Worm (Caenorhabditis elegans): Measurements from ENCODE around the gene K11D12.11.

The K11D12.11 gene

ce11 chrV:5032176-5032575 is 7.2 kb downstream of the K11D12.11 start:
- peak; percentile 50 for TF ChIP-seq rnt-1 (tag; optimal IDR thresholded peaks at IDR 0.05)
- no peak for TF ChIP-seq ztf-4 (tag; optimal IDR thresholded peaks at IDR 0.05)
- no peak for TF ChIP-seq grh-1 (GFP tag; IDR thresholded peaks at IDR 0.05)
- no peak for TF ChIP-seq fkh-8 (tag; optimal IDR thresholded peaks at IDR 0.05)
- no peak for TF ChIP-seq ceh-88 (GFP tag; IDR thresholded peaks at IDR 0.05)
- TF ChIP-seq mdl-1 (tag; optimal IDR thresholded peaks at IDR 0.05) = peak in 1 of 2 experiments; percentile 86
- TF ChIP-seq jun-1 (tag; optimal IDR thresholded peaks at IDR 0.05) = no peak
- TF ChIP-seq zip-4 (GFP tag; optimal IDR thresholded peaks at IDR 0.05) = no peak
- TF ChIP-seq Y116A8C.19 (tag; optimal IDR thresholded peaks at IDR 0.05; ENCODE audit: borderline replicate concordance) = no peak
- no peak for TF ChIP-seq ceh-82 (tag; optimal IDR thresholded peaks at IDR 0.05)
- TF ChIP-seq lsy-2 (tag; optimal IDR thresholded peaks at IDR 0.05) = no peak
- peak; percentile 29 for TF ChIP-seq blmp-1 (tag; optimal IDR thresholded peaks at IDR 0.05)
- TF ChIP-seq egl-27 (tag; optimal IDR thresholded peaks at IDR 0.05) = no peak
- TF ChIP-seq nhr-71 (tag; optimal IDR thresholded peaks at IDR 0.05) = peak; percentile 57
- peak in 1 of 6 experiments; percentile 42 for TF ChIP-seq elt-3 (tag; optimal IDR thresholded peaks at IDR 0.05)
- no peak for TF ChIP-seq unc-130 (tag; optimal IDR thresholded peaks at IDR 0.05)
- no peak for TF ChIP-seq zag-1 (tag; optimal IDR thresholded peaks at IDR 0.05)
- no peak for TF ChIP-seq nhr-12 (tag; optimal IDR thresholded peaks at IDR 0.05)
- TF ChIP-seq ceh-90 (tag; optimal IDR thresholded peaks at IDR 0.05) = no peak
- peak in 2 of 3 experiments; percentile 14 to 27 for TF ChIP-seq dpl-1 (GFP tag; optimal IDR thresholded peaks at IDR 0.05)
- TF ChIP-seq lin-35 (GFP tag; optimal IDR thresholded peaks at IDR 0.05) = peak in 1 of 2 experiments; percentile 41
- TF ChIP-seq aha-1 (tag; optimal IDR thresholded peaks at IDR 0.05) = no peak
- no peak for TF ChIP-seq lin-15B (tag; optimal IDR thresholded peaks at IDR 0.05)
- TF ChIP-seq hpl-2 (GFP tag; optimal IDR thresholded peaks at IDR 0.05) = no peak
- TF ChIP-seq irx-1 (tag; optimal IDR thresholded peaks at IDR 0.05) = no peak
- no peak for TF ChIP-seq alr-1 (tag; optimal IDR thresholded peaks at IDR 0.05; ENCODE audit: borderline replicate concordance)
- TF ChIP-seq unc-86 (tag; optimal IDR thresholded peaks at IDR 0.05) = no peak
- TF ChIP-seq mab-9 (GFP tag; IDR thresholded peaks at IDR 0.05) = no peak
- TF ChIP-seq xbp-1 (tag; optimal IDR thresholded peaks at IDR 0.05) = no peak
- no peak for TF ChIP-seq C04F5.9 (tag; optimal IDR thresholded peaks at IDR 0.05)
- no peak for TF ChIP-seq sox-4 (tag; optimal IDR thresholded peaks at IDR 0.05)
- no peak for TF ChIP-seq sptf-1 (tag; optimal IDR thresholded peaks at IDR 0.05)
- no peak for TF ChIP-seq lin-13 (GFP tag; optimal IDR thresholded peaks at IDR 0.05)
- TF ChIP-seq nhr-77 (tag; optimal IDR thresholded peaks at IDR 0.05) = no peak
- TF ChIP-seq pag-3 (tag; optimal IDR thresholded peaks at IDR 0.05; ENCODE audit: borderline replicate concordance, insufficient read depth) = no peak
- no peak for TF ChIP-seq snpc-4 (tag; optimal IDR thresholded peaks at IDR 0.05)
- TF ChIP-seq aly-2 (tag; optimal IDR thresholded peaks at IDR 0.05) = no peak
- peak; percentile 7 for TF ChIP-seq tbx-2 (tag; optimal IDR thresholded peaks at IDR 0.05)
- TF ChIP-seq unc-98 (GFP tag; IDR thresholded peaks at IDR 0.05) = no peak
- TF ChIP-seq pqm-1 (tag; optimal IDR thresholded peaks at IDR 0.05) = no peak
- TF ChIP-seq lin-14 (GFP tag; optimal IDR thresholded peaks at IDR 0.05) = peak; percentile 69
- TF ChIP-seq hlh-4 (tag; optimal IDR thresholded peaks at IDR 0.05) = no peak
- peak; percentile 58 for TF ChIP-seq snu-23 (GFP tag; optimal IDR thresholded peaks at IDR 0.05)
- TF ChIP-seq C16A3.4 (tag; optimal IDR thresholded peaks at IDR 0.05) = no peak
- TF ChIP-seq nhr-84 (tag; optimal IDR thresholded peaks at IDR 0.05) = no peak
- no peak for TF ChIP-seq ceh-8 (GFP tag; optimal IDR thresholded peaks at IDR 0.05)
- TF ChIP-seq dsc-1 (tag; optimal IDR thresholded peaks at IDR 0.05) = no peak
- peak; percentile 4 to 16 for TF ChIP-seq efl-1 (optimal IDR thresholded peaks at IDR 0.05)
- no peak for TF ChIP-seq efl-1 (GFP tag; optimal IDR thresholded peaks at IDR 0.05 in 1 of 2)
- TF ChIP-seq elt-2 (tag; optimal IDR thresholded peaks at IDR 0.05) = no peak
- peak; percentile 88 for TF ChIP-seq nhr-85 (tag)
- peak; percentile 42 for TF ChIP-seq nhr-20 (tag; optimal IDR thresholded peaks at IDR 0.05)
